Worm (Caenorhabditis elegans): Measurements from ENCODE around the gene lelo-1.

ce11 chrII:6219346-6219745, 26.8 kb upstream of the lelo-1 start, which contains the start of gene mks-2:
- no peak for TF ChIP-seq nhr-28 (tag; optimal IDR thresholded peaks at IDR 0.05)
- no peak for TF ChIP-seq lin-13 (tag; optimal IDR thresholded peaks at IDR 0.05)
- no peak for TF ChIP-seq snpc-4 (tag; optimal IDR thresholded peaks at IDR 0.05)
- no peak for TF ChIP-seq zip-8 (tag; optimal IDR thresholded peaks at IDR 0.05)
